Worm (Caenorhabditis elegans): Measurements from ENCODE around the gene EGAP9.4.

The EGAP9.4 gene

DNA sequence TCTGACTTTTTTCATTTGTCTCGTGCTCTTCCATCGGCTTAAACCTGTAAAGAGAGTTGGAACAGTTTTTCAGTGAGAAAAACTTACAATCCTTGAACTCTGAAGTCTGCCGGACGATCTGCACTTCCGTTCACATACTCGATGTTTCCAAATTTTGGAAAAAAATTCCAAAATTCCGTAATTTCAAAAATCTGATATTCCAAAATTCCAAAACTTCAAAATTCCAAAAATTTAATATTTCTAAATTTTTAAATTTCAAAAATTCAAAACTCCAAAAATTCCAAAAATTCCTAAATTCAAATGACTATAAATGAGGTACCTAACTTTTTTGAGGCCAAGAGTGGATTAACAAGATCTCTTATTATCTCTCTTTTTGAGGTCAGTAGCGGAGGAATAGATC, at the start of gene EGAP9.4:
EGAP9.4 (plus strand) TSS at position 301 of the 400 bp plus-strand sequence.
- TF ChIP-seq C16A3.4 (tag; optimal IDR thresholded peaks at IDR 0.05) (no peak), nhr-19 (GFP tag; conservative IDR thresholded peaks at IDR 0.05) (no peak), zip-4 (GFP tag; optimal IDR thresholded peaks at IDR 0.05) (no peak), blmp-1 (tag; optimal IDR thresholded peaks at IDR 0.05) (no peak), grh-1 (GFP tag; IDR thresholded peaks at IDR 0.05) (no peak), C04F5.9 (tag; optimal IDR thresholded peaks at IDR 0.05) (no peak), snpc-4 (tag; optimal IDR thresholded peaks at IDR 0.05) (no peak), ztf-4 (tag; optimal IDR thresholded peaks at IDR 0.05) (no peak), nhr-90 (tag; optimal IDR thresholded peaks at IDR 0.05; ENCODE audit: poor library complexity) (no peak), xbp-1 (tag; optimal IDR thresholded peaks at IDR 0.05) (no peak), sup-37 (GFP tag; optimal IDR thresholded peaks at IDR 0.05) (no peak), nhr-76 (tag; optimal IDR thresholded peaks at IDR 0.05) (no peak), ceh-82 (tag; optimal IDR thresholded peaks at IDR 0.05) (no peak), dpl-1 (GFP tag; optimal IDR thresholded peaks at IDR 0.05) (no peak), ceh-90 (tag; optimal IDR thresholded peaks at IDR 0.05) (no peak), efl-1 (optimal IDR thresholded peaks at IDR 0.05) (no peak), efl-1 (GFP tag; optimal IDR thresholded peaks at IDR 0.05 in 1 of 2) (no peak), ztf-11 (tag; optimal IDR thresholded peaks at IDR 0.05) (no peak), jun-1 (tag; optimal IDR thresholded peaks at IDR 0.05) (no peak)

DNA sequence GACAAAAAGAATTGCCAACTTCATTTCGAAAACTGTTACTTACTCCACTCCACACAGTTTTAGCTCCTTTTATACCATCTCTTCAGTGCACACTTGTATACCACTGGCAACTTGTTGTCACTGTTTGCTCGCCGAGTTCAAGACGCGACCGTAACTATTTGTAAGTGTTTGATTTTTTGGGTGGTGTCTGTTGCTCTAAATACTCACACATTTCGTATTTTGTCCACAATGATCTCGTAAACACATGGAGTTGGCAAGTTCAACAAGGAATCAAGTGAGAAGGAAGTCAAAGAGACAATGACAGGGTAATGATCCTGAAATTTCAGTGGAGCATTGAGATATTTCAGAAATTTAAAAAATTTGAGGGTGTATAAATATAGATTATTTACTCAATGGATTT, 43.6 kb upstream of the EGAP9.4 start, which contains the start of gene hpo-26:
hpo-26 (minus strand) TSS at position 31 of the 400 bp plus-strand sequence.
- TF ChIP-seq lin-14 (GFP tag; optimal IDR thresholded peaks at IDR 0.05) (peak; percentile 15), nhr-76 (tag; optimal IDR thresholded peaks at IDR 0.05) (no peak), nhr-71 (tag; optimal IDR thresholded peaks at IDR 0.05) (peak; percentile 21), fkh-8 (tag; optimal IDR thresholded peaks at IDR 0.05) (no peak), nhr-77 (tag; optimal IDR thresholded peaks at IDR 0.05) (peak; percentile 81), aha-1 (tag; optimal IDR thresholded peaks at IDR 0.05) (no peak), nhr-12 (tag; optimal IDR thresholded peaks at IDR 0.05) (no peak), nhr-20 (tag; optimal IDR thresholded peaks at IDR 0.05) (no peak), ceh-82 (tag; optimal IDR thresholded peaks at IDR 0.05) (peak in 1 of 3 experiments; percentile 12), rnt-1 (tag; optimal IDR thresholded peaks at IDR 0.05) (no peak), unc-62 (GFP tag; optimal IDR thresholded peaks at IDR 0.05) (no peak), mdl-1 (tag; optimal IDR thresholded peaks at IDR 0.05) (no peak), zag-1 (tag; optimal IDR thresholded peaks at IDR 0.05) (no peak), ama-1 (optimal IDR thresholded peaks at IDR 0.05) (no peak), nhr-11 (tag; optimal IDR thresholded peaks at IDR 0.05) (no peak), aly-2 (tag; optimal IDR thresholded peaks at IDR 0.05) (no peak), unc-86 (tag; optimal IDR thresholded peaks at IDR 0.05) (no peak), sptf-1 (tag; optimal IDR thresholded peaks at IDR 0.05) (no peak), ces-1 (GFP tag; optimal IDR thresholded peaks at IDR 0.05) (no peak), efl-1 (optimal IDR thresholded peaks at IDR 0.05) (no peak), efl-1 (GFP tag; optimal IDR thresholded peaks at IDR 0.05 in 1 of 2) (no peak), C16A3.4 (tag; optimal IDR thresholded peaks at IDR 0.05) (no peak), lsy-2 (tag; optimal IDR thresholded peaks at IDR 0.05) (peak in 1 of 2 experiments; percentile 9), lir-3 (tag; optimal IDR thresholded peaks at IDR 0.05; ENCODE audit: poor library complexity) (no peak)

DNA sequence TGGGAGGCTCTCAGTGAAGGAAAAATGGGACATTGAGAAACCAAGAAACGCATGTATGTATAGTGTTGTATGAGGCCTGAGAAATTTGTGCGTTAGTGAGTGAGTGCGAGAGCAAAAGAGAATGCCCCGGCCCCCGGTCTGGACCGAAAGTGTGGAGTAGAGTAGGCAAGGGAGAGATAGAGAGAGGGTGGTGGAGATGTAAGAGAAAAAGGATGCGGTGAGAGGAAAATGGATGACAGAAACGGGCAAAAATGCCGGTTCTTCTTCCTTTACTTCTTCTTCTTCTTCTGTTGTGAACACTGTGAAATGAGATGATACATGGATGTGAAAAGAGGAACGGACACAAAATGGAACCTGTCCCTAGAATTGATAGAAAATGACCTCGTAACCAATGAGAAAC, 38.3 kb upstream of the EGAP9.4 start:
- TF ChIP-seq nhr-20 (tag; optimal IDR thresholded peaks at IDR 0.05) (no peak), mep-1 (tag; optimal IDR thresholded peaks at IDR 0.05) (no peak), grh-1 (GFP tag; IDR thresholded peaks at IDR 0.05) (no peak), fkh-4 (tag; optimal IDR thresholded peaks at IDR 0.05; ENCODE audit: borderline replicate concordance) (no peak), lin-39 (tag; optimal IDR thresholded peaks at IDR 0.05) (no peak), nhr-77 (tag; optimal IDR thresholded peaks at IDR 0.05) (no peak), dpl-1 (GFP tag; optimal IDR thresholded peaks at IDR 0.05) (no peak), egl-13 (tag; optimal IDR thresholded peaks at IDR 0.05) (no peak), lin-13 (GFP tag; optimal IDR thresholded peaks at IDR 0.05) (no peak), blmp-1 (tag; optimal IDR thresholded peaks at IDR 0.05) (peak; percentile 4), zip-4 (GFP tag; optimal IDR thresholded peaks at IDR 0.05) (no peak), ets-5 (GFP tag; IDR thresholded peaks at IDR 0.05) (no peak), nhr-12 (tag; optimal IDR thresholded peaks at IDR 0.05) (no peak), hpl-2 (GFP tag; optimal IDR thresholded peaks at IDR 0.05) (no peak), ceh-63 (GFP tag; optimal IDR thresholded peaks at IDR 0.05) (no peak), lin-14 (GFP tag; optimal IDR thresholded peaks at IDR 0.05) (peak; percentile 71), efl-1 (optimal IDR thresholded peaks at IDR 0.05) (no peak), efl-1 (GFP tag; optimal IDR thresholded peaks at IDR 0.05 in 1 of 2) (peak in 1 of 2 experiments; percentile 74), mdl-1 (tag; optimal IDR thresholded peaks at IDR 0.05) (no peak), snu-23 (GFP tag; optimal IDR thresholded peaks at IDR 0.05) (peak; percentile 11), ceh-82 (tag; optimal IDR thresholded peaks at IDR 0.05) (peak in 1 of 3 experiments; percentile 19), nhr-71 (tag; optimal IDR thresholded peaks at IDR 0.05) (peak; percentile 22), C16A3.4 (tag; optimal IDR thresholded peaks at IDR 0.05) (no peak), rnt-1 (tag; optimal IDR thresholded peaks at IDR 0.05) (peak; percentile 30), aly-2 (tag; optimal IDR thresholded peaks at IDR 0.05) (no peak), unc-130 (tag; optimal IDR thresholded peaks at IDR 0.05) (no peak), nhr-76 (tag; optimal IDR thresholded peaks at IDR 0.05) (no peak), swsn-7 (tag; optimal IDR thresholded peaks at IDR 0.05) (no peak)

Measured in whole organism, L1 larva.